Worm (Caenorhabditis elegans): ENCODE results near the gene F59F5.7.

F59F5.7 gene

ce11 chrX:10566775-10567174 is 7.5 kb downstream of the F59F5.7 start:
- TF ChIP-seq med-1 (GFP tag; optimal IDR thresholded peaks at IDR 0.05; ENCODE audit: insufficient read depth) (no peak), cog-1 (tag; optimal IDR thresholded peaks at IDR 0.05) (no peak), ztf-23 (GFP tag; IDR thresholded peaks at IDR 0.05) (no peak), T22C8.4 (GFP tag; IDR thresholded peaks at IDR 0.05) (no peak), flt-1 (GFP tag; IDR thresholded peaks at IDR 0.05) (no peak)

ce11 chrX:10568385-10569149 is 9.3 kb downstream of the F59F5.7 start:
- TF ChIP-seq ztf-29 (GFP tag; IDR thresholded peaks at IDR 0.05) (peak; percentile 92), cog-1 (tag; optimal IDR thresholded peaks at IDR 0.05) (peak; percentile 93), flt-1 (GFP tag; IDR thresholded peaks at IDR 0.05) (no peak), T22C8.4 (GFP tag; IDR thresholded peaks at IDR 0.05) (peak; percentile 97), tab-1 (GFP tag; IDR thresholded peaks at IDR 0.05) (peak; percentile 67; the same call in 1 of the 2 replicates), klf-2 (GFP tag; conservative IDR thresholded peaks at IDR 0.05) (no peak), ztf-23 (GFP tag; IDR thresholded peaks at IDR 0.05) (peak; percentile 56), med-1 (GFP tag; optimal IDR thresholded peaks at IDR 0.05; ENCODE audit: insufficient read depth) (peak; percentile 11), ref-1 (GFP tag; conservative IDR thresholded peaks at IDR 0.05) (peak; percentile 41; the same call in 1 of the 2 replicates)

- TF ChIP-seq tab-1 (GFP tag; IDR thresholded peaks at IDR 0.05) (no peak), ref-1 (GFP tag; conservative IDR thresholded peaks at IDR 0.05) (no peak), med-1 (GFP tag; optimal IDR thresholded peaks at IDR 0.05; ENCODE audit: insufficient read depth) (no peak), klf-2 (GFP tag; conservative IDR thresholded peaks at IDR 0.05) (no peak), flt-1 (GFP tag; IDR thresholded peaks at IDR 0.05) (no peak), cog-1 (tag; optimal IDR thresholded peaks at IDR 0.05) (no peak), ztf-23 (GFP tag; IDR thresholded peaks at IDR 0.05) (no peak), T22C8.4 (GFP tag; IDR thresholded peaks at IDR 0.05) (no peak), ztf-29 (GFP tag; IDR thresholded peaks at IDR 0.05) (no peak)
Measured at ce11 chrX:10569185-10569584, 9.9 kb downstream of the F59F5.7 start, which contains the start of gene bet-2. bet-2 (plus strand) TSS chrX:10569273.

ce11 chrX:10576410-10576809 is 17.1 kb downstream of the F59F5.7 start:
- TF ChIP-seq klf-2 (GFP tag; conservative IDR thresholded peaks at IDR 0.05): no peak
- peak; percentile 14 for TF ChIP-seq cog-1 (tag; optimal IDR thresholded peaks at IDR 0.05)

- TF ChIP-seq flt-1 (GFP tag; IDR thresholded peaks at IDR 0.05) (no peak), klf-2 (GFP tag; conservative IDR thresholded peaks at IDR 0.05) (no peak), tab-1 (GFP tag; IDR thresholded peaks at IDR 0.05) (no peak), ztf-23 (GFP tag; IDR thresholded peaks at IDR 0.05) (no peak), ztf-29 (GFP tag; IDR thresholded peaks at IDR 0.05) (no peak), med-1 (GFP tag; optimal IDR thresholded peaks at IDR 0.05; ENCODE audit: insufficient read depth) (no peak), T22C8.4 (GFP tag; IDR thresholded peaks at IDR 0.05) (no peak), cog-1 (tag; optimal IDR thresholded peaks at IDR 0.05) (no peak), ref-1 (GFP tag; conservative IDR thresholded peaks at IDR 0.05) (no peak)
Measured at ce11 chrX:10576872-10577271, 17.6 kb downstream of the F59F5.7 start, which contains the start of gene nhx-5. nhx-5 (plus strand) TSS chrX:10576953.

- TF ChIP-seq T22C8.4 (GFP tag; IDR thresholded peaks at IDR 0.05) (no peak), tab-1 (GFP tag; IDR thresholded peaks at IDR 0.05) (no peak), ref-1 (GFP tag; conservative IDR thresholded peaks at IDR 0.05) (no peak), ztf-29 (GFP tag; IDR thresholded peaks at IDR 0.05) (no peak), med-1 (GFP tag; optimal IDR thresholded peaks at IDR 0.05; ENCODE audit: insufficient read depth) (no peak), cog-1 (tag; optimal IDR thresholded peaks at IDR 0.05) (no peak), flt-1 (GFP tag; IDR thresholded peaks at IDR 0.05) (no peak), ztf-23 (GFP tag; IDR thresholded peaks at IDR 0.05) (no peak)
Measured at ce11 chrX:10589465-10589864, 30.2 kb downstream of the F59F5.7 start, which contains the start of gene F57C7.4. F57C7.4 (minus strand) TSS chrX:10589565.

- TF ChIP-seq flt-1 (GFP tag; IDR thresholded peaks at IDR 0.05) (0 out of 2 replicates have a peak, but pooled peaks have one; percentile 37), cog-1 (tag; optimal IDR thresholded peaks at IDR 0.05) (no peak)
Measured at ce11 chrX:10590772-10591171, 31.5 kb downstream of the F59F5.7 start.

- no peak for TF ChIP-seq cog-1 (tag; optimal IDR thresholded peaks at IDR 0.05)
- TF ChIP-seq ztf-29 (GFP tag; IDR thresholded peaks at IDR 0.05): 0 out of 2 replicates have a peak, but pooled peaks have one; percentile 8
- no peak for TF ChIP-seq tab-1 (GFP tag; IDR thresholded peaks at IDR 0.05)
- no peak for TF ChIP-seq T22C8.4 (GFP tag; IDR thresholded peaks at IDR 0.05)
Measured at ce11 chrX:10591208-10591782, 32.0 kb downstream of the F59F5.7 start.

- TF ChIP-seq flt-1 (GFP tag; IDR thresholded peaks at IDR 0.05) (no peak), ztf-29 (GFP tag; IDR thresholded peaks at IDR 0.05) (no peak), T22C8.4 (GFP tag; IDR thresholded peaks at IDR 0.05) (no peak), klf-2 (GFP tag; conservative IDR thresholded peaks at IDR 0.05) (no peak), cog-1 (tag; optimal IDR thresholded peaks at IDR 0.05) (no peak), ztf-23 (GFP tag; IDR thresholded peaks at IDR 0.05) (no peak), tab-1 (GFP tag; IDR thresholded peaks at IDR 0.05) (no peak)
Measured at ce11 chrX:10593234-10593633, 33.9 kb downstream of the F59F5.7 start, which contains the start of gene sdn-1. sdn-1 (minus strand) TSS chrX:10593334.

ce11 chrX:10593756-10594376 is 34.6 kb downstream of the F59F5.7 start:
- TF ChIP-seq ref-1 (GFP tag; conservative IDR thresholded peaks at IDR 0.05) (no peak), cog-1 (tag; optimal IDR thresholded peaks at IDR 0.05) (peak; percentile 26), ztf-23 (GFP tag; IDR thresholded peaks at IDR 0.05) (peak; percentile 51; the same call in 1 of the 2 replicates), klf-2 (GFP tag; conservative IDR thresholded peaks at IDR 0.05) (no peak)
